Worm (Caenorhabditis elegans): ENCODE results near the gene ril-1.

DNA sequence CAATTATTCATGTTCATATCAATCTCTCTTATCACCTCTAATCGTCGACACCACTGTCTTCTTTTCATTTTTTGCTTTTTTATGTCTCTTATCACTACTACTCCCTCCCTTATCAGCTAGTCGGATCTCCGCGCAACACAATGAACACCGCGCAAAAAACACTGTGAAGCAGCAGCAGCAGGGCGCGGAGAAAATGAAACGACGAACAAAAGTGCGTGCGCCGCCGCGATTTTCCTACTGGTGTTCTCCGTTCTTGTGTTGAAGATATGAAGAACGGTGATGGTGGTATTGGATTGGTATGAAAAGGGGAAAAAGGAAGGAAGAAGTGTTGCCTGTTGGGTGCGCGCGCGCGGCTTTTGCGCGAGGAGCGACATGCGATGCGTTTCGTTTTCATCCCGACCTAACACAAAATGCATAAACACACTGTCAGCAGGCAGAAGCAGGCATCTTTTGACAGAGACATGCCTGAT is 18.1 kb downstream of the ril-1 start:
- TF ChIP-seq mdl-1 (tag; optimal IDR thresholded peaks at IDR 0.05) = peak in 1 of 2 experiments; percentile 4
- TF ChIP-seq lsy-2 (tag; optimal IDR thresholded peaks at IDR 0.05) = no peak
- TF ChIP-seq ama-1 (optimal IDR thresholded peaks at IDR 0.05) = no peak
- no peak for TF ChIP-seq ZK546.5 (tag; optimal IDR thresholded peaks at IDR 0.05)
- peak; percentile 33 for TF ChIP-seq blmp-1 (tag; optimal IDR thresholded peaks at IDR 0.05; ENCODE audit: insufficient read depth)
- no peak for TF ChIP-seq nhr-11 (tag; optimal IDR thresholded peaks at IDR 0.05)
- TF ChIP-seq lin-13 (GFP tag; optimal IDR thresholded peaks at IDR 0.05) = no peak
